Fruit fly (Drosophila melanogaster): ENCODE measurements around the gene CG8031.
A peak's percentile ranks its signal among the peaks of the same experiment; 100 is the strongest.

CG8031 gene

dm6 chr3R:12960929-12961855, 49.9 kb downstream of the CG8031 start, which contains the start of gene Spc25 (continued):
- TF ChIP-seq Neu2 (GFP tag; optimal IDR thresholded peaks at IDR 0.05; ENCODE audit: borderline replicate concordance) (no peak), CG9437 (GFP tag; optimal IDR thresholded peaks at IDR 0.05) (no peak), fd64A (GFP tag; optimal IDR thresholded peaks at IDR 0.05) (no peak), ssp (GFP tag; IDR thresholded peaks at IDR 0.05) (peak; percentile 43), lmd (GFP tag; IDR thresholded peaks at IDR 0.05) (peak; percentile 31; the same call in 1 of the 2 replicates), CG17361 (GFP tag; IDR thresholded peaks at IDR 0.05) (no peak), CG4617 (GFP tag; optimal IDR thresholded peaks at IDR 0.05; ENCODE audit: borderline replicate concordance) (peak; percentile 77), fru (optimal IDR thresholded peaks at IDR 0.05) (no peak), chinmo (GFP tag; IDR thresholded peaks at IDR 0.05; ENCODE audit: partially characterized antibody) (peak; percentile 75; the same call in 1 of the 4 replicates), CG10959 (GFP tag; IDR thresholded peaks at IDR 0.05) (no peak), CG10462 (GFP tag; optimal IDR thresholded peaks at IDR 0.05) (no peak), nau (GFP tag; optimal IDR thresholded peaks at IDR 0.05) (no peak), gfzf (GFP tag; optimal IDR thresholded peaks at IDR 0.05) (peak; percentile 33), TFAM (GFP tag; optimal IDR thresholded peaks at IDR 0.05) (no peak), Bteb2 (GFP tag; optimal IDR thresholded peaks at IDR 0.05) (no peak), Ada2b (GFP tag; IDR thresholded peaks at IDR 0.05) (no peak), btn (GFP tag; optimal IDR thresholded peaks at IDR 0.05) (no peak), Xbp1 (GFP tag; optimal IDR thresholded peaks at IDR 0.05) (peak; percentile 68), seq (GFP tag; IDR thresholded peaks at IDR 0.05) (no peak), CG32772 (GFP tag; IDR thresholded peaks at IDR 0.05) (peak; percentile 73), tna (GFP tag; IDR thresholded peaks at IDR 0.05; ENCODE audit: partially characterized antibody) (peak; percentile 87), CG30431 (GFP tag; optimal IDR thresholded peaks at IDR 0.05) (no peak), Atf6 (GFP tag; IDR thresholded peaks at IDR 0.05) (peak; percentile 58), Gug (GFP tag; IDR thresholded peaks at IDR 0.05) (peak; percentile 84), MESR4 (GFP tag; optimal IDR thresholded peaks at IDR 0.05) (peak; percentile 36), zen2 (GFP tag; IDR thresholded peaks at IDR 0.05; ENCODE audit: partially characterized antibody) (peak; percentile 87), Camta (GFP tag; optimal IDR thresholded peaks at IDR 0.05) (peak; percentile 42), CG2120 (GFP tag; optimal IDR thresholded peaks at IDR 0.05) (peak; percentile 75), CG11723 (GFP tag; optimal IDR thresholded peaks at IDR 0.05) (no peak), HLH54F (GFP tag; optimal IDR thresholded peaks at IDR 0.05) (peak; percentile 76), CG8388 (GFP tag; optimal IDR thresholded peaks at IDR 0.05) (peak; percentile 22), trem (tag; optimal IDR thresholded peaks at IDR 0.05) (peak; percentile 84), run (tag; optimal IDR thresholded peaks at IDR 0.05) (no peak), al (GFP tag; IDR thresholded peaks at IDR 0.05) (peak; percentile 46; the same call in 1 of the 2 replicates), CG2889 (GFP tag; IDR thresholded peaks at IDR 0.05) (no peak), prd (optimal IDR thresholded peaks at IDR 0.05) (no peak), prd (GFP tag; IDR thresholded peaks at IDR 0.05) (peak; percentile 80), CG1832 (GFP tag; optimal IDR thresholded peaks at IDR 0.05) (no peak), Chrac-16 (GFP tag; optimal IDR thresholded peaks at IDR 0.05) (peak; percentile 68), Fer3 (tag; optimal IDR thresholded peaks at IDR 0.05) (no peak), p53 (GFP tag; optimal IDR thresholded peaks at IDR 0.05) (peak; percentile 34), CG6654 (GFP tag; optimal IDR thresholded peaks at IDR 0.05) (no peak), tio (GFP tag; optimal IDR thresholded peaks at IDR 0.05) (no peak), Max (GFP tag; optimal IDR thresholded peaks at IDR 0.05) (no peak), pita (GFP tag; optimal IDR thresholded peaks at IDR 0.05) (no peak), CG30020 (tag; optimal IDR thresholded peaks at IDR 0.05) (peak; percentile 39), bcd (GFP tag; optimal IDR thresholded peaks at IDR 0.05) (no peak), ham (GFP tag; IDR thresholded peaks at IDR 0.05) (no peak), CG10654 (GFP tag; optimal IDR thresholded peaks at IDR 0.05) (peak; percentile 35), chif (GFP tag; optimal IDR thresholded peaks at IDR 0.05) (peak in 1 of 2 experiments; percentile 56)
